Worm (Caenorhabditis elegans) whole organism, dauer: ENCODE data around the gene F35B3.4.

Experiments used
- unc-62 ChIP-seq: sonication (generic microtip); optimal IDR thresholded peaks from 2 replicates; lab custom pipeline; 2017; ENCODE audit warnings: missing biosample characterization, missing genetic modification reagents, missing genetic modification characterization

F35B3.4 gene

DNA sequence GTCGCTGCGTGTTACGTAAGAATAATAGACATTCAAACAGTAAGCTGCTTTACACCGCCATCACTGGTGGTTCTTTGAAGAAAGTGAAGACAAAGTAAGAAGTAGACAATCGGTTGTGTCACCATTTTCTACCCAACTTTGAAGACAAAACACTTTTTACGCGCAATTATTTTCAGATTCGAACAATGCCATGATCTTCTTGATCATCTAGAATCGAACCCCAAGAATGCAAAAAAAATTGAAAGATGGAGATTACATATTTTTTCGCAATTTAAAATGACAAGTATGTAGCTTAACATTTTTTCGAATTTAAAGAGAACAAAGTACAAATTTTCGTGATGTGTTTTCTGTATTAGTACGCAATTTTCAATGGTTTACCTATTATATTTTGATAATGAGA is at the start of gene F35B3.4:
F35B3.4 (minus strand) TSS at position 101 of the 400 bp plus-strand sequence.
- no peak for TF ChIP-seq unc-62

DNA sequence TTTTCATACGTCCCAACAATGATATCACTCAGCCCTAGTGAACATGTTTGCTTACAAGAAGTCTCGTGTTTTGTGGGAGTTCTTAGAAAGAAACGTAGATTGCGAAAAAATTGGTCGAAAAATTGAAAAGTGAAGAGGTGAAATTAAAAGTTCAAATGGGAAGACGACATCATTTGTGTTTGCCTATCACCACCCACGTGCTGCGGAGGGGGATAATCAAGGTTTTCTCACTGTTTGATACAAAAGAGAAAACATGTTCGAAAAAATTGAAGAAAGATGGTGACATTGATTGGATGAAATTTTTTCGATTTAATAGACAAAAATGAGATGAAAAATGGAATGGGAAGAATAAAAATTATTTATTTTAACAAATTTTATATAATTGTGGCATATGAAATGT is 49.7 kb upstream of the F35B3.4 start:
- no peak for TF ChIP-seq unc-62

DNA sequence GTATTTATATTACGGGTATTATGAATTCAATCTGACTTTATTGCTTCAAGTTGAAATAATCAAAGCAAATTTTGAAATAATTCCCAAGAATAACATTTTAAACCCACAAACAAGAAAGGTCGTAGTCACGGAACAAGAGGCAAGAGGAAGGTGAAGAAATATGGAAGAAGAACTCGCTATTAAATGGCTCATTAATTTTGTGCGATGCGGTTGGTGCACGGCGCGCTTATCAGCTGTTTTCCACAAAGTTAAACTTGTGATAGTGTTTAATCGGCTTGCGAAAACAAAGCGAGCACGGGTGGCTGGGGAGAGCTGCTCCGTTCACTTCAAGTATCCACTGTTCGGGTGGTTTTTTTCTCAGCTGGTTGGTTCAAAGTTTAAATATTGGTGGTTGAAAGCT is 46.2 kb upstream of the F35B3.4 start:
- TF ChIP-seq unc-62, result no peak

DNA sequence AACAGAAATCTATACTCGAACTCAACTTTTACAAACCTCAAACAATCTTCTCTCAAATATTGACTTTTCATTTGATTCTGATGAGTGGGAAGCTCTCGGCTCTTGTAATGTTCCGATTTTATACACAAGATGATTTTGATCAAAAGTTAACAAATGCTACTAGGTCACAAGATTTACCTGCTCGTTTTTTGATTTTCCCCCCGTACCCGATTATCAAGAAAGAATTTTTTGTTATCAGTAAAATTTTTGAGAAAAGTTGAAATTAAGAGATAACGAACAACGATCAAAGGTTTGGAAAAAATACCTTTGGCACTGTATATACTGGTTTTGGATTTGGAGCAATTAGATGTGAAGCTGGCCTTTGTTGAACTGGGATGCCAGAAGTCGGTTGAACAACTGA is 44.1 kb upstream of the F35B3.4 start:
- no peak for TF ChIP-seq unc-62

DNA sequence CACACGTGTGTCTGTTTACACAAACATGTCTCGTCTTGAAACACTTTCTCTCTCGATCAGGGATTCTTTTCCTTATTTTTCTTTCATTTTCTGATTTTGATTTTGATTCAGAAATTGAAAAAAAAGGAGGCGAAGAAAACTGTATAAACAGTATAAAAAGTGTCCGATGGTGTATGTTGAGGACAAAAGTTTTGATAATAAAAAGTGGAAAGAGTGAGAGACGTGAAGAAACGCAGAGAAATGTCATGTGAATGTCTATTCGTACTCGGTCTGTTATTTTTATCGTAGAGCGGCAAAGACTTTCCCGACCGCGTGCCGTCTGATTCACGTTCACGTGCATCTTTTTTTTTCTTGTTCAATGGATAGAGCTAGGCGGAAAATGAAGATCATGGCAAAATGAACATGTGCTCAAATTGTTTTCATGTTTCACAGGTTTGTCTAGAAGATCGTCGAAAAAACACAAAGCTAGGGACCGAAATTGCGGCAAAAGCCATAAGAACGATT is 43.0 kb upstream of the F35B3.4 start:
- no peak for TF ChIP-seq unc-62

DNA sequence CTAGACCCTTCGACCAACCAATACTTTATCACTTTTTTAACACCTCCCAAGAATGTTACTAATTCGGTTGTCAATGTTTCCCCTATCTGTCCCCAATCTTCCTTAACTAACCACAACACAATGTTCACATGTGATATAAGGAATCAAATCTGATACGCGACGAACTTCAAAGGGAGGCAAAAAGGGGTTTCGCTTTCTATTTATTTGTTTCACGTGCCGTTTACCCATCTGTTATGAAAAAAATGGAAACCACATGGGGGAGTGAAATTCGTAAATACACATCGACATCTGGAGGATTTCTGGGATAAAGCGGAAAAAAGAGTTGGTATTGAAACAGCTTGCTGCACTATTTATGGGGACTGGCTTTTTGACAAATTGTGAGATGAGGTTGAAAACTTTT is 41.4 kb upstream of the F35B3.4 start:
- TF ChIP-seq unc-62, result no peak

DNA sequence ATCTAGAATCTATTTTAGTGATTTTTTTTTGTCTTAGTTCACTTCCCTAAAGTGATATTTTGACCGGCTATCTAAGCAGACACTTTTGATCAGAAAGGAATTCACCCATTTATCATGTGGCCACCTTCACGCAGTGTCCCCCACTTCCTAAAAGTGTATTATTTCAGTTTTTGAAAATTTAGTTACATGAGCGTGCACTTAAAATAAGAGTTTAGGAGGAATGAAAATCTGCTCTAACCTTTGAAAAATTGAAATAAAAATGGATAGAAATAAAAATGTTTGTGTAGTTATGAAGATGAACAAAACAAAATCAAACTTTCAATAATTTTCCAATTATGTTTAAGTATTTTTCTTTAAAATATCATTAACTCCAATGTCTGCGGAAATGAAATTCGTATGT is 39.0 kb upstream of the F35B3.4 start:
- no peak for TF ChIP-seq unc-62

DNA sequence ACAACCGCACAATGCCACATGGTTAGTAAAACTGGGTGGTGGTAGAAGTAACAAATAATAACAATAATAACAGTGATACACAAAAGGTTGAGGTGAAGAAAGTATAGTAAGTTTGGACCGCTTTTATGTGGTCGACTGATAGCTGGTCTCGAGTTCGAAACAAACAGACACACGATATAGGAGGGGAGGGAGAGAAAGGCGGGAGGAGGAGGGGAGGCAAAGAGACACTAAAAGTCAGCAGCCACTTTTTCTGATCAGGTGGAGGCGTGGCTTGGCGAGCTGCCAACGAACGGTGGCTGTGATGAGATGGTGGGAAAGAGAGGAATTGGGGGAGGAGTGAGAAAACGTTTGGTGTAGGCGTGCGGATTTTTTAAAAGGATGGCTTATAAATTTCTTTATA is 37.6 kb upstream of the F35B3.4 start:
- TF ChIP-seq unc-62, result no peak

DNA sequence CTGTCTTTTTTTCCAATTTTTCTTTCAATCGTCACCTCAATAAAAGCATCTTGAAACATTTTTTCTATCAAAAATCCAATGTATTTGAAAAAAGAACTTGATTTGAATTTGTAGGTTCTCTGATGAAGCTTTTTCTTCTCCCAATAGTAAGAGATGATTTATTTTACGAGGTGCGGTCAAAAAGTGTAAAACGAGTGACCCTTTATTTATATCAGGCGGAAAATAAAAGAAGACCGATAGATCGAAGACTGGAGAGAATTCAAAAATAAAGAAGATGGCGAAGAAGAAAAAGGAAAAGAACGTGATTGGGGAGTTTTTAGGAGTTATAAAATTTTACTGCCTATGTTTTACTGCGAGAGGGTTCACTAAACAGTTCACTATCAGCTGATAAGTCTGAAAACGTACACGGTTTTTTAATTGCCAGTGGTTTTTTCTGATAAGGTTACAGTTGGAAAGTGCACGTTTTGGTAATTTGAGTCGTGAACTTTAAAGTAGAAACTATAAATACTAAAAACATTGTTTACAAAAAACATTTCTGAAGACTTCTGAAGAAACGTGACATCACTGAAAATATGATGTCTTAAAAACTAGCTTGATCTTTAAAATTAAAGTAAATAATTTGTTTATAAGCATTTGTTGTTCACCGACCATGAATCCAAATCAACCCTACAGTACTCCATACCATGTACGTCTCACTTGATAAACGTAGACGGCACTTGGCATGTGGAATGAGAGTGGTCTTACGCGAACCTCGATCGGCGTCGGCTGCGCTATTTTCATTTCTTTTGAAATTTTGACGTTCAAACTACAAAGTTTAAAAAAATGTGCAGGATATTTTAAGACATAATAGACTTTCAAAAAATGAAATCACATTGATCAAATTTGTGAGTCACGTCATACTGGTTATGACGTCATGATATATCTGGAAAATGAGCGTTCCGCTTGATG is 35.4 kb upstream of the F35B3.4 start:
- no peak for TF ChIP-seq unc-62

DNA sequence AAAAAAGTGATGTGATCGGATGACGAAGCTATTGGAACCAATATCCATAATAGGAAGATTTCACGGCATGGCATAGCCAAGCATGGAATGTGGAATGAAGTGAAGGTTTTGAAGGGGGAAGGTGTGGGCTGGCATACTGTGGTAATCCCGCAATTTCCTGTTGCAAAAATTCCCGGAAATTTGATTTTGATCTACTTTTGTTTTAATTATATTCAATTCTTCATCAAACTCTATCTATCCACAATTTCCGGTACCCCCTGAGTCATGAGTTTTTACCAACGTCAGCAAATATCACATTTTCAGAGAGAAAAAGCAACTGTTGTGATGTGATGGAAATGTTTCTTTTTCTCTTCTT is 34.7 kb upstream of the F35B3.4 start, which contains the start of gene gcy-11:
gcy-11 (minus strand) TSS at position 101 of the 355 bp plus-strand sequence.
- TF ChIP-seq unc-62, result no peak

DNA sequence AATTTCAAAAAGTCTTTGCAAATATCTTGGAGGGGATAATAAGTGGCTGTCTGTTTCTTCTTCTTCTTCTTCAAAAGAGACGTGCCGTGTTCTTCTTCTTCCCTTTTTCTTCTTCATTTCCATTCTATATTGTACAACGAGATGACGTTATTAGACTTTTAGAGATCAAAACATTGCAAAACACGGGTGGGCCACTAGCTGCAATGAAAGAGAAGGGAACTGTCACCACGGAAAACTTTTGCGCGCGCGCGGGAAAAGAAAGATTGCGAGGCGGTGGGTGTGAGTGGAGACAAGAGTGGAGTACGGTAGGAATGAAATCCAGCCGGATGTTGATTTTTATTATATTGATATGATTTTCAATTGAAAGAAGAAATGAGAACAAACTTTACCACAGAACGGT is 33.4 kb upstream of the F35B3.4 start:
- no peak for TF ChIP-seq unc-62

DNA sequence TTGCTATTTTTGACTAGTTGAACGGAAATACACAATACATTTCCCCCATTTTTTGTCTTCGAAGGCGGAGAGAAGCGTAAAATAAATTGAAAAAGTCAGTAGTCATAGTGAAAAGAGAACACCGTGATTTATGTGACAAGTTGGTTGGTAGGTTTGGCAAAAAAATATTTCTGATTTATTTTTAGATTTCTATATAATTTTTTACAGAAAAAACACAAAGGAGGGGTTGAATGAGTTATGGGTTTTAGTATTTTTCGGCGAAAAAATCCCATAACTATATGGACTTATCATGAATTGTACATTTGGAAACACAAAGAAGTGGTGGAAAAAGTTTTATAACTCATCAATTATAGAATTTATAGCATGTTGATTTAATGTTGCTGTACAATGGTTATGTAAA is 24.8 kb upstream of the F35B3.4 start, which contains the start of gene C30G4.2:
C30G4.2 (minus strand) TSS at position 101 of the 400 bp plus-strand sequence.
- TF ChIP-seq unc-62, result no peak

DNA sequence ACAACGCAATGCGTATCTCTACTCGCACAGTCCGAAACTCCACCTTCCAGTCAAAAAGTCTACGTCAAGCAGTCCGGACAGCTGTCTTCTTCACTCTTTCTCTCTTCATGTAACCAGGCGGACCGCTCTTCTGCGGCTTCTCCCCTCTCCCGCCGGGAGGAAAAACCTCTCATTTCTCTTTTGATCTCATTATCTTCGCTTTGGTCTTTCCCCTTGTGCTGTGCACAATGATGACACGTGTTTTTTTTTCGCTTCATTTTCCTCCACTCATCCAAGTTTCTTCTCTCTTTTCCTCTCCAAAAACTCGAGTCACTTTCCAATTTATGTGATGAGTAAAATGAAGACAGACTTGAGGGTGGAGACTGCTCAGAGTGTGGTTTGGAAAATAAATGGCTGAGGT is 22.2 kb upstream of the F35B3.4 start, which contains the start of gene F35B3.7:
F35B3.7 (minus strand) TSS at position 133 of the 400 bp plus-strand sequence.
- TF ChIP-seq unc-62, result no peak

DNA sequence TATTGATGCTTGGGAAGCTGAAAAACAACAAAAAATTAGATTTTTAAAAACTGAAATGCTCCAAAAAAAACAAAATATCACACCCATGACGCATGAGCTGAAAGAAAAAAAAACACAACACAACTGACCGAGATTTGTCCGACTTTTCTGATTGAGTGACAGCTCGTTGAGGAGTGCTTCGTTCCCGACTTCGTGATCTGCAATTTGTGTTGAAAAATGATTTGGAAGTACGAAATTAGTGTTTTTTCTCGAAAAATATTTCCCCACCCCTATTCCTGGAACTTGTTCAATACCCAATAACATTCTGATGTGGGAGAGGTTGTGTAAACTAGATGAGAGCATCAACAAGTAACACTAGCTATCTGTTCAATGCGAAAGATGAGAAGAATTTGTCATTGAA is 20.8 kb upstream of the F35B3.4 start:
- TF ChIP-seq unc-62, result no peak

DNA sequence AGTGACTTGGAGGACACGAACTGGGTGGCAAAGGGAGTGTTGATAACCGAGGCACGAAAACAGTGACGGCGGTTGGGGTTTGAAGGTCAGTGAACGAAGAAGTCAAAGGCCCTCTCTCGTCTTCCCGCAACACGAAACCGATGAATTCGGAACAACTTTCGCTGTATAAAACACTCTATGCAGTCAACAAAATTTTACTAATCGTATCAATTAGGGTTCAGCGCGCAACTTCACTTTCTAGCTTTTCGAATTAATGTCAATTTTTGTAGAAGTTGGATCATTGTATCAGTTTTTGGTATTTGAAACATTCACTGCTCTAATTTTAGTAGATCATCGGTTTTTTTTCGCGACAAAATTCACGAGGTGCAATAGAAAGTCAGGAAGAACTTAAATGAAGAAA is 17.9 kb upstream of the F35B3.4 start:
- no peak for TF ChIP-seq unc-62

DNA sequence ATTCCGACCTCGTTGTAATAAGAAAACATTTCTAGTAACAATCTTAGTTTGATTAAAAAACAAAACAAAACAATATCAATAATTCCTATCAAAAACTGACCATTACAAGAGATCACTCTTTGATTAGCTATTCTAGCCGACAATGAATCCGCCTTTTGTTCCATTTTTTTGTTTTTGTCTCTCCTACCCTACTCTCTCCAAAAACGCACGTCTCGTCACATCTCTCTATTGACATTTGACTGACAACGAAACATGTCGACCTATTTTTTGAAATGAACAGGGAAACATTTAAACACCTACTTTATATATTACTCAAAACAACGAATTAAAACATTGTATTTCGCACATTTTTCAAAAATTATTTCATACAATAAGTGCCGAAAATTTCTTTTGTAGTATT is 14.0 kb upstream of the F35B3.4 start:
- TF ChIP-seq unc-62, result no peak

DNA sequence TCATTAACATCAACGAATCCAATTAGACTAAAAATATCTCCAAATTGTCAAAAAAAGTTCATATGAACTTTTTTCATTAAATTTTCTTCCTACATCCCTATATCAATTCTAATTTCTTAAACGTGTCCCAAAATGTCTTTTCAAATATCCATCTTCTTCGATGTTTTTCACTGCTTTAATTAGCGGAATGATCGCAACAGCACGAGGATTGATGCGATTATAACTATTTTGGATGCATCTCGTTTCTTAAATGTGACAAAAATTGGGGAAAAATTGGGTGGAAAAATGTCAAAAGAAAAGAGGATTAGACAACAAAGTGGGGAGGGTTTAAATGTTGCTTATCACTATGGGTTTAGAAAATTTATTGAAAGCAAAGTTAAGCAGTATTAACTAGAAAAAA is 13.4 kb upstream of the F35B3.4 start:
- no peak for TF ChIP-seq unc-62
